3 worm cellular contexts compared by ENCODE assay signal in genomic region chrII:10868670-10869246, ce11.
A peak's percentile ranks its signal among the peaks of the same experiment; 100 is the strongest.
TF ChIP-seq lines count a peak whose summit lies in the region.

Gene gmps-1, minus strand, starts transcription at chrII:10868720.
Gene cap-2, plus strand, starts transcription at chrII:10869196.

TF ChIP-seq in whole organism, L2 larva, 48 proteins besides CTCF, POLR2A, EP300 and RAD21 (continued from another document):
- TF ChIP-seq nhr-21 (tag; optimal IDR thresholded peaks at IDR 0.05; lab: Kevin White, UChicago) (peak; percentile 95), alr-1 (tag; optimal IDR thresholded peaks at IDR 0.05; lab: Kevin White, UChicago) (no peak), ama-1 (optimal IDR thresholded peaks at IDR 0.05; lab: Kevin White, UChicago) (peak; percentile 16), nhr-23 (tag; optimal IDR thresholded peaks at IDR 0.05; lab: Kevin White, UChicago) (no peak), fos-1 (tag; optimal IDR thresholded peaks at IDR 0.05; lab: Kevin White, UChicago) (peak; percentile 94), nhr-11 (tag; optimal IDR thresholded peaks at IDR 0.05; lab: Kevin White, UChicago) (no peak), nhr-10 (tag; optimal IDR thresholded peaks at IDR 0.05; lab: Kevin White, UChicago) (peak; percentile 88), nhr-237 (tag; optimal IDR thresholded peaks at IDR 0.05; lab: Kevin White, UChicago) (peak; percentile 79), unc-39 (tag; optimal IDR thresholded peaks at IDR 0.05; lab: Kevin White, UChicago) (no peak), sma-9 (GFP tag; optimal IDR thresholded peaks at IDR 0.05; lab: Kevin White, UChicago) (peak; percentile 98), sma-9 (tag; optimal IDR thresholded peaks at IDR 0.05; lab: Kevin White, UChicago) (no peak), gmeb-1 (tag; optimal IDR thresholded peaks at IDR 0.05; lab: Kevin White, UChicago) (peak; percentile 94), nhr-6 (tag; optimal IDR thresholded peaks at IDR 0.05; lab: Kevin White, UChicago) (peak; percentile 94), Y55F3AM.14 (GFP tag; optimal IDR thresholded peaks at IDR 0.05; lab: Kevin White, UChicago) (peak; percentile 71), nhr-12 (tag; optimal IDR thresholded peaks at IDR 0.05; lab: Kevin White, UChicago) (peak; percentile 22), nhr-25 (tag; optimal IDR thresholded peaks at IDR 0.05; lab: Kevin White, UChicago) (peak; percentile 97), ztf-1 (GFP tag; conservative IDR thresholded peaks at IDR 0.05; lab: Robert Waterston, UW) (no peak), mbf-1 (tag; optimal IDR thresholded peaks at IDR 0.05; lab: Kevin White, UChicago) (peak; percentile 40), ztf-4 (tag; optimal IDR thresholded peaks at IDR 0.05; lab: Kevin White, UChicago) (peak; percentile 96), C34F6.9 (tag; optimal IDR thresholded peaks at IDR 0.05; lab: Kevin White, UChicago) (peak; percentile 97), sem-4 (tag; optimal IDR thresholded peaks at IDR 0.05; lab: Kevin White, UChicago) (peak; percentile 95), skn-1 (tag; optimal IDR thresholded peaks at IDR 0.05; lab: Kevin White, UChicago) (no peak), crh-2 (tag; optimal IDR thresholded peaks at IDR 0.05; lab: Kevin White, UChicago) (peak; percentile 97), sma-3 (GFP tag; optimal IDR thresholded peaks at IDR 0.05; lab: Kevin White, UChicago) (peak; percentile 95), mab-5 (tag; optimal IDR thresholded peaks at IDR 0.05; lab: Kevin White, UChicago) (peak; percentile 97), ZK546.5 (tag; optimal IDR thresholded peaks at IDR 0.05; lab: Kevin White, UChicago) (peak; percentile 78)

TF ChIP-seq in whole organism, L4 larva, 104 proteins besides CTCF, POLR2A, EP300 and RAD21 (continued from another document and continues in another):
- no peak for TF ChIP-seq daf-8 (GFP tag; IDR thresholded peaks at IDR 0.05; lab: Robert Waterston, UW)
- peak; percentile 82 for TF ChIP-seq lin-13 (GFP tag; optimal IDR thresholded peaks at IDR 0.05; lab: Kevin White, UChicago)
- TF ChIP-seq ama-1 (optimal IDR thresholded peaks at IDR 0.05; lab: Kevin White, UChicago) = peak; percentile 54
- TF ChIP-seq snpc-4 (tag; optimal IDR thresholded peaks at IDR 0.05; lab: Kevin White, UChicago) = no peak
- peak; percentile 99 for TF ChIP-seq dve-1 (tag; optimal IDR thresholded peaks at IDR 0.05; lab: Kevin White, UChicago; ENCODE audit: insufficient read depth)
- TF ChIP-seq snpc-1.2 (GFP tag; IDR thresholded peaks at IDR 0.05; lab: Robert Waterston, UW) = peak; percentile 75
- peak; percentile 42 to 91 for TF ChIP-seq daf-16 (GFP tag; optimal IDR thresholded peaks at IDR 0.05; lab: Kevin White, UChicago)
- peak; percentile 60 for TF ChIP-seq daf-16 (tag; optimal IDR thresholded peaks at IDR 0.05; lab: Kevin White, UChicago)
- no peak for TF ChIP-seq ceh-82 (tag; optimal IDR thresholded peaks at IDR 0.05; lab: Kevin White, UChicago)
- TF ChIP-seq ceh-62 (tag; optimal IDR thresholded peaks at IDR 0.05; lab: Kevin White, UChicago) = no peak
- peak; percentile 84 for TF ChIP-seq tra-1 (GFP tag; IDR thresholded peaks at IDR 0.05; lab: Robert Waterston, UW)
- TF ChIP-seq Y105C5A.15 (GFP tag; IDR thresholded peaks at IDR 0.05; lab: Robert Waterston, UW) = peak; percentile 56; the same call in 1 of the 2 replicates
- peak; percentile 86 for TF ChIP-seq lin-29 (GFP tag; IDR thresholded peaks at IDR 0.05; lab: Robert Waterston, UW)
- peak; percentile 60 for TF ChIP-seq Y5F2A.4 (GFP tag; optimal IDR thresholded peaks at IDR 0.05; lab: Kevin White, UChicago)
- no peak for TF ChIP-seq egl-27 (tag; optimal IDR thresholded peaks at IDR 0.05; lab: Kevin White, UChicago)
- peak; percentile 74 for TF ChIP-seq zfp-2 (tag; optimal IDR thresholded peaks at IDR 0.05; lab: Kevin White, UChicago)
- no peak for TF ChIP-seq ceh-44 (GFP tag; IDR thresholded peaks at IDR 0.05; lab: Robert Waterston, UW)
- peak; percentile 90 for TF ChIP-seq F10B5.3 (tag; optimal IDR thresholded peaks at IDR 0.05; lab: Kevin White, UChicago)
- TF ChIP-seq mdt-29 (GFP tag; IDR thresholded peaks at IDR 0.05; lab: Robert Waterston, UW) = peak; percentile 91
- TF ChIP-seq nhr-11 (tag; optimal IDR thresholded peaks at IDR 0.05; lab: Kevin White, UChicago) = peak; percentile 93
- peak; percentile 55 for TF ChIP-seq lir-3 (tag; optimal IDR thresholded peaks at IDR 0.05; lab: Kevin White, UChicago)
- peak; percentile 68 to 87 for TF ChIP-seq hif-1 (tag; optimal IDR thresholded peaks at IDR 0.05; lab: Kevin White, UChicago)
- peak; percentile 91 for TF ChIP-seq saeg-2 (GFP tag; IDR thresholded peaks at IDR 0.05; lab: Robert Waterston, UW)
- peak; percentile 99 for TF ChIP-seq mep-1 (tag; optimal IDR thresholded peaks at IDR 0.05; lab: Kevin White, UChicago)
- TF ChIP-seq attf-4 (tag; optimal IDR thresholded peaks at IDR 0.05; lab: Kevin White, UChicago) = no peak
- peak; percentile 98 for TF ChIP-seq T26A8.4 (GFP tag; IDR thresholded peaks at IDR 0.05; lab: Robert Waterston, UW)
- TF ChIP-seq dmd-8 (GFP tag; IDR thresholded peaks at IDR 0.05; lab: Robert Waterston, UW) = peak; percentile 70; the same call in 1 of the 2 replicates
- TF ChIP-seq ztf-7 (tag; optimal IDR thresholded peaks at IDR 0.05; lab: Kevin White, UChicago) = peak; percentile 92
- peak; percentile 96 for TF ChIP-seq mes-2 (tag; optimal IDR thresholded peaks at IDR 0.05; lab: Kevin White, UChicago; ENCODE audit: poor library complexity, severe bottlenecking)
- TF ChIP-seq lim-7 (GFP tag; IDR thresholded peaks at IDR 0.05; lab: Robert Waterston, UW) = no peak
- peak; percentile 92 for TF ChIP-seq hlh-30 (tag; optimal IDR thresholded peaks at IDR 0.05; lab: Kevin White, UChicago; ENCODE audit: insufficient read depth)
- peak; percentile 33 for TF ChIP-seq sdz-12 (GFP tag; optimal IDR thresholded peaks at IDR 0.05; lab: Kevin White, UChicago)
- peak; percentile 97 for TF ChIP-seq arid-1 (GFP tag; conservative IDR thresholded peaks at IDR 0.05; lab: Robert Waterston, UW)
- TF ChIP-seq unc-62 (GFP tag; optimal IDR thresholded peaks at IDR 0.05 in 1 of 2; lab: Kevin White, UChicago) = peak in 1 of 2 experiments; percentile 58
- TF ChIP-seq unc-62 (tag; optimal IDR thresholded peaks at IDR 0.05; lab: Kevin White, UChicago) = no peak
- TF ChIP-seq skn-1 (tag; optimal IDR thresholded peaks at IDR 0.05; lab: Kevin White, UChicago) = no peak
- peak; percentile 81 for TF ChIP-seq ceh-32 (tag; optimal IDR thresholded peaks at IDR 0.05; lab: Kevin White, UChicago; ENCODE audit: poor library complexity)
- TF ChIP-seq unc-39 (tag; optimal IDR thresholded peaks at IDR 0.05; lab: Kevin White, UChicago) = no peak
- peak; percentile 94 for TF ChIP-seq nhr-42 (GFP tag; IDR thresholded peaks at IDR 0.05; lab: Robert Waterston, UW)
- TF ChIP-seq lin-1 (GFP tag; IDR thresholded peaks at IDR 0.05; lab: Robert Waterston, UW) = peak; percentile 86
- peak; percentile 72 for TF ChIP-seq zip-2 (tag; optimal IDR thresholded peaks at IDR 0.05; lab: Kevin White, UChicago)
- TF ChIP-seq fos-1 (tag; optimal IDR thresholded peaks at IDR 0.05; lab: Kevin White, UChicago) = peak; percentile 58
- TF ChIP-seq aly-2 (tag; optimal IDR thresholded peaks at IDR 0.05; lab: Kevin White, UChicago) = no peak
- peak in 1 of 2 experiments; percentile 20 for TF ChIP-seq ZK546.5 (tag; optimal IDR thresholded peaks at IDR 0.05; lab: Kevin White, UChicago)
- TF ChIP-seq mxl-2 (GFP tag; conservative IDR thresholded peaks at IDR 0.05; lab: Robert Waterston, UW) = peak; percentile 76; the same call in 1 of the 2 replicates
- TF ChIP-seq hmg-1.1 (GFP tag; IDR thresholded peaks at IDR 0.05; lab: Robert Waterston, UW) = peak; percentile 98
- no peak for TF ChIP-seq ztf-11 (tag; optimal IDR thresholded peaks at IDR 0.05; lab: Kevin White, UChicago)
- TF ChIP-seq dmd-9 (GFP tag; IDR thresholded peaks at IDR 0.05; lab: Robert Waterston, UW) = peak; percentile 93
- peak; percentile 92 for TF ChIP-seq spr-3 (GFP tag; optimal IDR thresholded peaks at IDR 0.05; lab: Kevin White, UChicago)
- TF ChIP-seq aha-1 (tag; lab: Kevin White, UChicago) = peak; percentile 96
- TF ChIP-seq Y75B8A.6 (GFP tag; IDR thresholded peaks at IDR 0.05; lab: Robert Waterston, UW) = no peak
- TF ChIP-seq nhr-28 (tag; optimal IDR thresholded peaks at IDR 0.05; lab: Kevin White, UChicago) = peak; percentile 87
- TF ChIP-seq dpl-1 (GFP tag; optimal IDR thresholded peaks at IDR 0.05; lab: Kevin White, UChicago) = peak; percentile 91
- TF ChIP-seq fkh-10 (GFP tag; optimal IDR thresholded peaks at IDR 0.05; lab: Kevin White, UChicago) = peak; percentile 95

TF ChIP-seq in whole organism, late embryonic, 69 proteins besides CTCF, POLR2A, EP300 and RAD21 (continued from another document):
- TF ChIP-seq dmd-4 (tag; optimal IDR thresholded peaks at IDR 0.05; lab: Kevin White, UChicago; ENCODE audit: borderline replicate concordance) (no peak), pat-9 (tag; optimal IDR thresholded peaks at IDR 0.05; lab: Kevin White, UChicago) (peak; percentile 9), ztf-16 (tag; optimal IDR thresholded peaks at IDR 0.05; lab: Kevin White, UChicago) (peak; percentile 11), elt-4 (tag; optimal IDR thresholded peaks at IDR 0.05; lab: Kevin White, UChicago) (no peak), ceh-6 (GFP tag; optimal IDR thresholded peaks at IDR 0.05; lab: Kevin White, UChicago) (no peak), pros-1 (tag; optimal IDR thresholded peaks at IDR 0.05; lab: Kevin White, UChicago) (no peak), C38D4.7 (GFP tag; optimal IDR thresholded peaks at IDR 0.05; lab: Kevin White, UChicago) (no peak), ceh-19 (GFP tag; optimal IDR thresholded peaks at IDR 0.05; lab: Kevin White, UChicago) (no peak), fkh-10 (GFP tag; optimal IDR thresholded peaks at IDR 0.05; lab: Kevin White, UChicago) (no peak), ceh-48 (tag; optimal IDR thresholded peaks at IDR 0.05; lab: Kevin White, UChicago) (peak; percentile 98), unc-86 (tag; optimal IDR thresholded peaks at IDR 0.05; lab: Kevin White, UChicago) (peak; percentile 30), hlh-15 (tag; optimal IDR thresholded peaks at IDR 0.05; lab: Kevin White, UChicago) (no peak), K09A11.1 (tag; optimal IDR thresholded peaks at IDR 0.05; lab: Kevin White, UChicago; ENCODE audit: insufficient read depth) (no peak), ref-2 (tag; optimal IDR thresholded peaks at IDR 0.05; lab: Kevin White, UChicago) (no peak), C08G9.2 (tag; optimal IDR thresholded peaks at IDR 0.05; lab: Kevin White, UChicago) (peak; percentile 47), ceh-2 (tag; optimal IDR thresholded peaks at IDR 0.05; lab: Kevin White, UChicago) (peak; percentile 2), rnt-1 (tag; optimal IDR thresholded peaks at IDR 0.05; lab: Kevin White, UChicago) (peak; percentile 29), che-1 (tag; optimal IDR thresholded peaks at IDR 0.05; lab: Kevin White, UChicago) (no peak), dve-1 (tag; optimal IDR thresholded peaks at IDR 0.05; lab: Kevin White, UChicago) (peak; percentile 36), pha-4 (tag; optimal IDR thresholded peaks at IDR 0.05; lab: Kevin White, UChicago) (no peak), fkh-6 (tag; optimal IDR thresholded peaks at IDR 0.05; lab: Kevin White, UChicago) (no peak), ama-1 (optimal IDR thresholded peaks at IDR 0.05; lab: Kevin White, UChicago) (no peak), sox-4 (tag; optimal IDR thresholded peaks at IDR 0.05; lab: Kevin White, UChicago) (no peak), ceh-31 (tag; optimal IDR thresholded peaks at IDR 0.05; lab: Kevin White, UChicago) (peak; percentile 78), pax-1 (tag; optimal IDR thresholded peaks at IDR 0.05; lab: Kevin White, UChicago) (peak; percentile 56), hlh-6 (tag; optimal IDR thresholded peaks at IDR 0.05; lab: Kevin White, UChicago) (no peak), odd-2 (tag; optimal IDR thresholded peaks at IDR 0.05; lab: Kevin White, UChicago) (no peak), sdc-2 (tag; optimal IDR thresholded peaks at IDR 0.05; lab: Kevin White, UChicago) (no peak), pqm-1 (tag; optimal IDR thresholded peaks at IDR 0.05; lab: Kevin White, UChicago) (no peak), ets-4 (tag; optimal IDR thresholded peaks at IDR 0.05; lab: Kevin White, UChicago) (peak; percentile 22), pag-3 (tag; optimal IDR thresholded peaks at IDR 0.05; lab: Kevin White, UChicago; ENCODE audit: borderline replicate concordance) (no peak), zip-5 (tag; optimal IDR thresholded peaks at IDR 0.05; lab: Kevin White, UChicago) (no peak), ceh-22 (tag; optimal IDR thresholded peaks at IDR 0.05; lab: Kevin White, UChicago) (no peak), tbx-7 (tag; optimal IDR thresholded peaks at IDR 0.05; lab: Kevin White, UChicago) (no peak), madf-2 (tag; optimal IDR thresholded peaks at IDR 0.05; lab: Kevin White, UChicago) (no peak), ceh-34 (tag; optimal IDR thresholded peaks at IDR 0.05; lab: Kevin White, UChicago) (peak; percentile 71), tbx-2 (tag; optimal IDR thresholded peaks at IDR 0.05; lab: Kevin White, UChicago) (peak; percentile 80), mec-3 (tag; optimal IDR thresholded peaks at IDR 0.05; lab: Kevin White, UChicago; ENCODE audit: borderline replicate concordance) (no peak), Y22D7AL.16 (tag; optimal IDR thresholded peaks at IDR 0.05; lab: Kevin White, UChicago) (no peak), syd-9 (tag; optimal IDR thresholded peaks at IDR 0.05; lab: Kevin White, UChicago) (no peak), eyg-1 (tag; optimal IDR thresholded peaks at IDR 0.05; lab: Kevin White, UChicago) (peak; percentile 5), unc-3 (GFP tag; conservative IDR thresholded peaks at IDR 0.05; lab: Robert Waterston, UW) (peak; percentile 53; the same call in 1 of the 2 replicates), unc-3 (tag; optimal IDR thresholded peaks at IDR 0.05; lab: Kevin White, UChicago) (no peak)
